Worm (Caenorhabditis elegans): ENCODE measurements around the gene D1014.4.

D1014.4 gene

DNA sequence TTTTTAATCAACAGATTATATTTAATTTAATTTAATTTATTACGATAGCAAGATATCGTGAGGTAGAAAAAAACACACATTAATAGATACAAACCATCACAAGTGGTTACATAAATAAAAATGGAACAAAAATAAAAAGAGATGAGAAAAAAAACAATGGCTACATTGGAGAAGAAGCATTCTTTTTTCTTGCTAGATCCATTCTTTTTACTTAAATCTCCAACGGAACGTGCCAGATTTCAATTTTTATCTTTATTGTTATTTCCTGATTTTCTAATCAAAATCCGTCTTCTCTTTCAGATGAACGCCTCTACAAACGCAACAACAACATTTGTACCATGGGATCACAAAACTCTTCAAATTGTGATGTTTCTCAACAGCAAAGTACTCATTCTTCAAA lies 10.6 kb downstream of the D1014.4 start, which contains the start of gene D1014.2:
D1014.2 (plus strand) TSS at position 301 of the 400 bp plus-strand sequence.
- TF ChIP-seq ztf-29 (GFP tag; IDR thresholded peaks at IDR 0.05) (no peak), med-1 (GFP tag; optimal IDR thresholded peaks at IDR 0.05; ENCODE audit: insufficient read depth) (no peak), ref-1 (GFP tag; conservative IDR thresholded peaks at IDR 0.05) (no peak), tab-1 (GFP tag; IDR thresholded peaks at IDR 0.05) (no peak), ztf-23 (GFP tag; IDR thresholded peaks at IDR 0.05) (no peak), klf-2 (GFP tag; conservative IDR thresholded peaks at IDR 0.05) (no peak), cog-1 (tag; optimal IDR thresholded peaks at IDR 0.05) (no peak), T22C8.4 (GFP tag; IDR thresholded peaks at IDR 0.05) (no peak)

DNA sequence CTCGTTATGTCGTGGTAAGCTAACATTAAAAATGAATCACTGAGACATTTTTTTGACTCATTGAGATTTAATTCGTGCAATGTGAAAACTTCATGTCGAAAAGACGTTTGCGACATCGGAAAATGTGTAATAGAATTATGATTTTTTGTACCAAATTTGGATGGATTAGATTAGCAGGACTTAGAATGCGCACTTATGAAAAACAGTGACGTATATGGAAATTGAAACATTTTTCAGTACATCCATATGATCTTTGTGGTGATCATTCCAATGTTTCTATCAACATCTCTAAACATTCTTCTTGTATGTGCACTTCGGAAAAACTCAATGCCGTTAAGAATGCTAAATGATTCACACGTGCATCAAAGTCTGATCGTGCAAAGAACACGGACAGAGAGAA lies 11.5 kb downstream of the D1014.4 start:
- TF ChIP-seq T22C8.4 (GFP tag; IDR thresholded peaks at IDR 0.05) (no peak), ref-1 (GFP tag; conservative IDR thresholded peaks at IDR 0.05) (no peak), klf-2 (GFP tag; conservative IDR thresholded peaks at IDR 0.05) (no peak), ztf-29 (GFP tag; IDR thresholded peaks at IDR 0.05) (no peak), ztf-23 (GFP tag; IDR thresholded peaks at IDR 0.05) (no peak), flt-1 (GFP tag; IDR thresholded peaks at IDR 0.05) (no peak), cog-1 (tag; optimal IDR thresholded peaks at IDR 0.05) (no peak), med-1 (GFP tag; optimal IDR thresholded peaks at IDR 0.05; ENCODE audit: insufficient read depth) (no peak), tab-1 (GFP tag; IDR thresholded peaks at IDR 0.05) (no peak)

DNA sequence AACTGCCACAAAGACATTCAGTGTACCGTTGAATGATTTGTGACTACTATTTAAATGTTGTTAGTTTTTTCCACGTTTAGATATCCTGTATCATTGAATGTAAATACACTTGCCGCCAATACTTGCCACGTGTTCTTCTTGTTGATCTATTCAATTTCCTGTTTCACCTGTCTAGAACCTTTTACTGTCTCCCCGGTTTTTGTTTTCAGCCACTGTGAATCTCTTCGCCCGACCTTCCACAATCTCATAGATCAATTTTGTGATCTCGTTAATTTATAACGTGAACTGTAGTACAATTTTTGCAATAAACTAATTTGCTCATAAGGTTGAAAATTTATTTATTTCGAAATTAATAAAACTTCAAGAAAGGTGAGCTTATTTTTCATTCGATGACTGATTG lies 12.3 kb downstream of the D1014.4 start, which contains the start of gene D1014.13:
D1014.13 (plus strand) TSS at position 301 of the 400 bp plus-strand sequence.
- no peak for TF ChIP-seq T22C8.4 (GFP tag; IDR thresholded peaks at IDR 0.05)
- no peak for TF ChIP-seq ztf-23 (GFP tag; IDR thresholded peaks at IDR 0.05)
- no peak for TF ChIP-seq flt-1 (GFP tag; IDR thresholded peaks at IDR 0.05)
- no peak for TF ChIP-seq ref-1 (GFP tag; conservative IDR thresholded peaks at IDR 0.05)
- TF ChIP-seq klf-2 (GFP tag; conservative IDR thresholded peaks at IDR 0.05): no peak

DNA sequence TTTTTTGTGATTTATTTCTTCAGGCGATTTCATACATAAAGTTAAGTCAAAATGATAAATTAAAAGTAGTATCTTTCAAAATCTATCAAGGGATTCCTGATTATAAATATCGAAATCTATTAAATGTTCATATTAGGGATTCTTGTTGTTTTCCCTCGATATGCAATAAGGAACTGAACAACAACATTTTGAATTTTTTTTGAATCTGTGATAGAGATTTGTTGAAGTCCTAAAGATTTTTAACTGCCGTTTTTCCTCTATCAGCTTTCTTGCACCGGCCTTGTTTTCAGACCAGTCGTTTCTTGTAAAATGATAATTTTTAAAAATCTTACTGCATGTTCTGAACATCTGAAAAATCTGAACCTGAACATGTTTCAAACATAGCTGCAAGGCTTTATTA lies 22.7 kb downstream of the D1014.4 start:
- TF ChIP-seq tab-1 (GFP tag; IDR thresholded peaks at IDR 0.05) (no peak), flt-1 (GFP tag; IDR thresholded peaks at IDR 0.05) (no peak), T22C8.4 (GFP tag; IDR thresholded peaks at IDR 0.05) (no peak), med-1 (GFP tag; optimal IDR thresholded peaks at IDR 0.05; ENCODE audit: insufficient read depth) (no peak), klf-2 (GFP tag; conservative IDR thresholded peaks at IDR 0.05) (no peak), ztf-29 (GFP tag; IDR thresholded peaks at IDR 0.05) (no peak), ztf-23 (GFP tag; IDR thresholded peaks at IDR 0.05) (no peak)

DNA sequence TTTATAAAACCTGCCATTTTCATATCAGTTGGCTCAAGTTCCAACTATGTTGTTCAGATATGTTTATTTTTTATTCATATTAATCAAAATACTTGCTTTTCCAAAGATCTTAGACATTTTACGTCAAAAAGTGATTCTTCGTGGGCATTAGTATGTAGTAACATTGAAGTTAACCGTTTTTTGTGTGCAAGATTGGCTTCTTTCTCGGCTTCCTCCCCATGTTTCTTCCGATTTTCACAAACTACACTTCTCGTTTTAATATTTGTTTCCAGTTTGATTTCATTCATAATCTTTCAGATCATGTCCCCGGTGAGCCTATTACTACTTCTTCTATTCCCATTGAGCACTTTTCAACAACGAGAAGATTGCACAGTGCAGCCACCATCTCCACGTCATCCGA lies 24.4 kb downstream of the D1014.4 start, which contains the start of gene sul-2:
sul-2 (plus strand) TSS at position 301 of the 400 bp plus-strand sequence.
- TF ChIP-seq cog-1 (tag; optimal IDR thresholded peaks at IDR 0.05): no peak
- no peak for TF ChIP-seq klf-2 (GFP tag; conservative IDR thresholded peaks at IDR 0.05)
- TF ChIP-seq ref-1 (GFP tag; conservative IDR thresholded peaks at IDR 0.05): no peak
- no peak for TF ChIP-seq med-1 (GFP tag; optimal IDR thresholded peaks at IDR 0.05; ENCODE audit: insufficient read depth)
- no peak for TF ChIP-seq tab-1 (GFP tag; IDR thresholded peaks at IDR 0.05)
- no peak for TF ChIP-seq ztf-29 (GFP tag; IDR thresholded peaks at IDR 0.05)
- no peak for TF ChIP-seq flt-1 (GFP tag; IDR thresholded peaks at IDR 0.05)
- TF ChIP-seq T22C8.4 (GFP tag; IDR thresholded peaks at IDR 0.05): no peak
- no peak for TF ChIP-seq ztf-23 (GFP tag; IDR thresholded peaks at IDR 0.05)

DNA sequence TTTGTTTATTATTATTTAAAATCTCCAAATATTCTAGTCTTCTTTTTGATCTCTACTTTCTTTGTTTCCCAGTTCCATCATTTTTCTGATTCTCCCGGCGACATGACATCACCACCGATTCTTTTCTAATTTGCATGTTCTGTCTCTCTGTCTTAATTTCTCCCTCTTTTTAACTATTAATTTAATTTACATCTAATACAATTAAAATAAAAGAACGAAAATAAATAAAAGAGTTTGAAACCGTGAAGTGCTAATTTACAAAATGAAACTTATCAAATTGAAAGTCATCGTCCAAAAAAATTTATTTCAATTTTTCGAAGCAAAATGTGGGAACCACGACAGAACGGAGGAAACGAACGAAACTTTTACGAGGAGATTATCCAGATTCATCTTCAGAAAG lies 26.6 kb downstream of the D1014.4 start, which contains the start of gene F20D6.6:
F20D6.6 (plus strand) TSS at position 301 of the 400 bp plus-strand sequence.
- TF ChIP-seq T22C8.4 (GFP tag; IDR thresholded peaks at IDR 0.05): no peak
- no peak for TF ChIP-seq med-1 (GFP tag; optimal IDR thresholded peaks at IDR 0.05; ENCODE audit: insufficient read depth)
- no peak for TF ChIP-seq cog-1 (tag; optimal IDR thresholded peaks at IDR 0.05)
- TF ChIP-seq flt-1 (GFP tag; IDR thresholded peaks at IDR 0.05): no peak
- no peak for TF ChIP-seq klf-2 (GFP tag; conservative IDR thresholded peaks at IDR 0.05)
- no peak for TF ChIP-seq tab-1 (GFP tag; IDR thresholded peaks at IDR 0.05)

DNA sequence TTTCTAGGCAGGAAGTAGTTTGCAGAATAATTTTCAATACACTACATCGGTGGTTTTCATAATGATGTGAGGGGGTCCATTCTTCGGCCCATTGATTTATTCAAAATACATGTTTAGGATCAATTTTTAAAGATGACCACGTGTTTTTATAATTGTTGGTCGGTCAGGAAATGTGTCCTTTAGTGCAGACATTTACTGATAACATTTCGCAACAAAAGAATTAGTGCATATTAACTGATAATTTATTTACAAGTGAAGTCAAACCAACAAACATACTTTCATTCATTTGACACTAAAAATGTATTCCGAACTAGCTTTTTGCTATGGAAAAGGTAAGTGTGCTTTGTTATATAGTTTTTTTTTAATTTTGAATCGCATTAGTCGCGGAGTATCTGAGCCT lies 28.7 kb downstream of the D1014.4 start, which contains the start of gene F20D6.5:
F20D6.5 (plus strand) TSS at position 259 of the 400 bp plus-strand sequence.
- TF ChIP-seq T22C8.4 (GFP tag; IDR thresholded peaks at IDR 0.05) (no peak), flt-1 (GFP tag; IDR thresholded peaks at IDR 0.05) (no peak)

DNA sequence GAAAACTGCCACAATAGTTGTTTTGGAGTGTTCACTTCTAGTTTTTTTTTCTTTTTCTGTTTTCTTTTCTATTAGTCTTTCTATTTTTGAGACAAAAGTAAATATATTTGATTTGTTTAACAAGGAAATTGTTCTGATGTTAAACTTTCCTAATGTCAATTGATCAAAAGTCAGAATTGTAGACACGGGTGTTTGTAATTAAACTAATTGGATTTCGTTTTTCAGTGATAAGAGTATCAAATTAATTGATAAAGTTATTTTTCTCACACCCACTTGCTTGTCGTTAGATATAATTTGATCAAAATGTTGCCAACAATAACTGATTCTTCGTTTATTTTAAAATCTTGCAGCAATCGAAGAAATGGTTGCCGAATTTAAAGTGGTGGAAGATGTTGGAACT lies 30.2 kb downstream of the D1014.4 start:
- TF ChIP-seq tab-1 (GFP tag; IDR thresholded peaks at IDR 0.05) (no peak), flt-1 (GFP tag; IDR thresholded peaks at IDR 0.05) (no peak), ref-1 (GFP tag; conservative IDR thresholded peaks at IDR 0.05) (no peak), med-1 (GFP tag; optimal IDR thresholded peaks at IDR 0.05; ENCODE audit: insufficient read depth) (no peak), T22C8.4 (GFP tag; IDR thresholded peaks at IDR 0.05) (no peak), cog-1 (tag; optimal IDR thresholded peaks at IDR 0.05) (no peak), ztf-23 (GFP tag; IDR thresholded peaks at IDR 0.05) (no peak), ztf-29 (GFP tag; IDR thresholded peaks at IDR 0.05) (no peak), klf-2 (GFP tag; conservative IDR thresholded peaks at IDR 0.05) (no peak)

DNA sequence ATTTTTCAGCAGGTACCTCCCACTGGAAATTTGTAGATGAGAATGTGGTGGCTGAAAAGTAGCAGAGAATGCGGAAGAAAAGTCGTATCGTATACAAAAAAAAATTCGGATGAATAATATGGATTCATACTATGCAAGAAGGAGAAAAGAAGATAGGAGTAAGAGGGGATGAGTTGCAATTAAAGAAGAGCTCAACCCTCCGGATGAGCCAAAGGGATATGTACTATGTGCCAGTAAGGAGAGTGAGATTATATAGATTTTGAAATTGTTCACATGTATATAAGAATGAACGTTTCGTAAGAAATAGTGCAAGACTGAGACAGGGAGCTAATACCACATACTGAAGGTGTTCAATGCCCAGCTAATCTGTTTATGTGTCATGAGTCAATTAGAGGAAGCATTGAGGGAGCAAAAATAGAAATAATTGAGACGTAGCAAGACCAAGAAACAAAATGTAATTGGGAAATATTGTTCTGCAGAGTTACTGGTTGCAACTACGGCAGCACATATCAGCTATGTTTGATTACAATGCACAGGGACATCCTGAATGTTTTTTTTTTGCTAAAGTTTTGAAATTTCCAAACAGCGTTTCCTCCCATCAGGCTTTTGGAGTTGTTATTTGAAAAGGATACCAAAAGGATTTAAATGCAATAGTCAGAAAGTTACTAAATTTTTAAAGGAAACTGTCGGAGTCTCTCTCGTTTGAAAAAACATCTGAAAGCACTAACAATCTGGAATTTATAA lies 35.4 kb downstream of the D1014.4 start, which contains the start of gene F20D6.8:
F20D6.8 (minus strand) TSS at position 51 of the 744 bp plus-strand sequence.
- TF ChIP-seq klf-2 (GFP tag; conservative IDR thresholded peaks at IDR 0.05): no peak
- TF ChIP-seq ztf-29 (GFP tag; IDR thresholded peaks at IDR 0.05): no peak
- TF ChIP-seq T22C8.4 (GFP tag; IDR thresholded peaks at IDR 0.05): no peak

DNA sequence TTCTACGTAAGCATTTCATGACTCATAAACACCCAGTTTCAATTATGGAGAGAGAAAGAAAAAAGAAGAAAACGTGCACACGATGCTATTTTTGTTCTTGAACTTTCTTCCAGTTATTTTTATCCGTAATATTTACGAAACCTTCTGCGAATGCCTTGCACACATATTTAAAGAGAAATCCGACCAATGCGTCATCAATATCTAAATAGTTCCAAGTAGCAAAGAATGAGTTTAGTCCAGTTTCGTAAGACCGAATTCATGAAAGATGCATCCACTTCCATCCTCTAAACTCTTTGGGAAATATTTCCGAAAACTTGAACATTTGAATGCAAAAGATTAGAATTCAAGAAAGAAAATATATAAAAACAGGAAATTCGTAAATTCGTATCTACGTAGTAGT lies 36.1 kb downstream of the D1014.4 start:
- TF ChIP-seq tab-1 (GFP tag; IDR thresholded peaks at IDR 0.05) (no peak), cog-1 (tag; optimal IDR thresholded peaks at IDR 0.05) (no peak), med-1 (GFP tag; optimal IDR thresholded peaks at IDR 0.05; ENCODE audit: insufficient read depth) (no peak), flt-1 (GFP tag; IDR thresholded peaks at IDR 0.05) (no peak), ref-1 (GFP tag; conservative IDR thresholded peaks at IDR 0.05) (no peak), T22C8.4 (GFP tag; IDR thresholded peaks at IDR 0.05) (no peak), klf-2 (GFP tag; conservative IDR thresholded peaks at IDR 0.05) (no peak), ztf-23 (GFP tag; IDR thresholded peaks at IDR 0.05) (no peak), ztf-29 (GFP tag; IDR thresholded peaks at IDR 0.05) (no peak)

Data from whole organism, midembryonic.